Fruit fly (Drosophila melanogaster) whole organism, embryonic: ENCODE data around the gene CG5835.
A peak's percentile ranks its signal among the peaks of the same experiment; 100 is the strongest.

ENCODE experiments used
- BEAF-32 ChIP-seq: fragments of 200-800 bp; sonication (Bioruptor generic); optimal IDR thresholded peaks from 3 replicates; lab custom pipeline; 2017; ENCODE audit warnings: missing biosample characterization, missing genetic modification characterization, mild to moderate bottlenecking, moderate library complexity, missing genetic modification reagents
- CG10431 ChIP-seq: fragments of 200-800 bp; sonication (Bioruptor generic); optimal IDR thresholded peaks from 3 replicates; lab custom pipeline; 2018; ENCODE audit warnings: missing biosample characterization, mild to moderate bottlenecking, missing genetic modification characterization
- CG11398 ChIP-seq: fragments of 200-800 bp; sonication (Bioruptor generic); optimal IDR thresholded peaks from 2 replicates; lab custom pipeline; 2016; ENCODE audit warnings: missing biosample characterization, missing genetic modification characterization
- CG12299 ChIP-seq: fragments of 200-800 bp; sonication (Bioruptor generic); optimal IDR thresholded peaks from 2 replicates; lab custom pipeline; 2018; ENCODE audit warnings: missing biosample characterization, mild to moderate bottlenecking, missing genetic modification characterization
- CG12744 ChIP-seq: fragments of 200-800 bp; sonication (Bioruptor generic); optimal IDR thresholded peaks from 2 replicates; lab custom pipeline; 2016; ENCODE audit warnings: missing biosample characterization, missing genetic modification characterization
- CG13775 ChIP-seq: fragments of 200-800 bp; sonication (Bioruptor generic); optimal IDR thresholded peaks from 3 replicates; lab custom pipeline; 2017; ENCODE audit warnings: missing biosample characterization, mild to moderate bottlenecking, missing genetic modification characterization
- CG17568 ChIP-seq: fragments of 200-800 bp; sonication (Bioruptor generic); optimal IDR thresholded peaks from 2 replicates; lab custom pipeline; 2018; ENCODE audit warnings: missing biosample characterization, mild to moderate bottlenecking, missing genetic modification characterization, moderate library complexity
- CG18011 ChIP-seq: fragments of 200-800 bp; sonication (Bioruptor generic); optimal IDR thresholded peaks from 2 replicates; lab custom pipeline; 2017; ENCODE audit warnings: missing biosample characterization, missing genetic modification characterization, mild to moderate bottlenecking, moderate library complexity, missing genotype
- CG2120 ChIP-seq: fragments of 200-800 bp; sonication (Bioruptor generic); optimal IDR thresholded peaks from 3 replicates; lab custom pipeline; 2016; ENCODE audit warnings: missing biosample characterization, missing genetic modification characterization
- CG2889 ChIP-seq: fragments of 200-800 bp; sonication (Bioruptor generic); IDR thresholded peaks from 3 replicates; pipeline ENCODE4 v1.3.6; 2022; ENCODE audit warnings: missing biosample characterization, missing genetic modification characterization
- CG31224 ChIP-seq: fragments of 200-800 bp; sonication (Bioruptor generic); IDR thresholded peaks from 2 replicates; pipeline ENCODE4 v1.3.6; 2022; ENCODE audit warnings: missing biosample characterization, missing genetic modification characterization
- CG3281 ChIP-seq: fragments of 200-800 bp; sonication (Bioruptor generic); optimal IDR thresholded peaks from 3 replicates; lab custom pipeline; 2017; ENCODE audit warnings: missing biosample characterization, mild to moderate bottlenecking, missing genetic modification characterization
- CG33557 ChIP-seq: fragments of 200-800 bp; sonication (Bioruptor generic); optimal IDR thresholded peaks from 2 replicates; lab custom pipeline; 2019; ENCODE audit warnings: missing biosample characterization, mild to moderate bottlenecking, missing genetic modification characterization, moderate library complexity
- CG7786 ChIP-seq: fragments of 200-800 bp; sonication (Bioruptor generic); optimal IDR thresholded peaks from 2 replicates; lab custom pipeline; 2016; ENCODE audit warnings: missing biosample characterization, missing genetic modification characterization
- CG8281 ChIP-seq: fragments of 200-800 bp; sonication (Bioruptor generic); optimal IDR thresholded peaks from 2 replicates; lab custom pipeline; 2018; ENCODE audit warnings: missing biosample characterization, mild to moderate bottlenecking, missing genetic modification characterization, moderate library complexity
- CG8765 ChIP-seq: fragments of 200-800 bp; sonication (Bioruptor generic); IDR thresholded peaks from 2 replicates; pipeline ENCODE4 v1.3.6; 2022; ENCODE audit warnings: missing biosample characterization, missing genetic modification characterization
- CG9437 ChIP-seq: fragments of 200-800 bp; sonication (Bioruptor generic); optimal IDR thresholded peaks from 2 replicates; lab custom pipeline; 2018; ENCODE audit warnings: missing biosample characterization, mild to moderate bottlenecking, missing genetic modification characterization
- CHES-1-like ChIP-seq: fragments of 200-800 bp; sonication (Bioruptor generic); optimal IDR thresholded peaks from 2 replicates; lab custom pipeline; 2016; ENCODE audit warnings: missing biosample characterization, missing genetic modification characterization
- Dip2 ChIP-seq: fragments of 200-800 bp; sonication (Bioruptor generic); IDR thresholded peaks from 2 replicates; pipeline ENCODE4 v1.3.6; 2022; ENCODE audit warnings: missing biosample characterization, missing genetic modification characterization
- Dll ChIP-seq: fragments of 200-800 bp; sonication (Bioruptor generic); IDR thresholded peaks from 4 replicates; pipeline ENCODE4 v1.3.6; 2022; ENCODE audit warnings: missing biosample characterization, missing genetic modification characterization; ENCODE audit not compliant: partially characterized antibody
- Drgx ChIP-seq: fragments of 200-800 bp; sonication (Bioruptor generic); IDR thresholded peaks from 2 replicates; pipeline ENCODE4 v1.3.6; 2022; ENCODE audit warnings: missing biosample characterization, missing genetic modification characterization
- ERR ChIP-seq: fragments of 200-800 bp; sonication (Bioruptor generic); optimal IDR thresholded peaks from 2 replicates; lab custom pipeline; 2016; ENCODE audit warnings: missing biosample characterization, missing genetic modification characterization
- H2.0 ChIP-seq: fragments of 200-800 bp; sonication (Bioruptor generic); IDR thresholded peaks from 2 replicates; pipeline ENCODE4 v1.3.6; 2022; ENCODE audit warnings: missing biosample characterization, missing genetic modification characterization
- HLHmδ ChIP-seq: fragments of 200-800 bp; sonication (Bioruptor generic); optimal IDR thresholded peaks from 2 replicates; lab custom pipeline; 2018; ENCODE audit warnings: missing biosample characterization, mild to moderate bottlenecking, missing genetic modification characterization, moderate library complexity
- Meics ChIP-seq: fragments of 200-800 bp; sonication (Bioruptor generic); optimal IDR thresholded peaks from 2 replicates; lab custom pipeline; 2017; ENCODE audit warnings: missing biosample characterization, mild to moderate bottlenecking, missing genetic modification characterization
- Neu2 ChIP-seq: fragments of 200-800 bp; sonication (Bioruptor generic); optimal IDR thresholded peaks from 3 replicates; lab custom pipeline; 2016; ENCODE audit warnings: missing biosample characterization, missing genetic modification characterization, borderline replicate concordance
- Nf-YB ChIP-seq: fragments of 200-800 bp; sonication (Bioruptor generic); optimal IDR thresholded peaks from 3 replicates; lab custom pipeline; 2019; ENCODE audit warnings: missing biosample characterization, mild to moderate bottlenecking, missing genetic modification characterization, moderate library complexity
- Ravus ChIP-seq: fragments of 200-800 bp; sonication (Bioruptor generic); IDR thresholded peaks from 2 replicates; pipeline ENCODE4 v1.3.6; 2022; ENCODE audit warnings: missing biosample characterization, missing genetic modification characterization
- Rx ChIP-seq: fragments of 200-800 bp; sonication (Bioruptor generic); IDR thresholded peaks from 2 replicates; pipeline ENCODE4 v1.3.6; 2022; ENCODE audit warnings: missing biosample characterization, missing genetic modification characterization
- Xbp1 ChIP-seq: fragments of 200-800 bp; sonication (Bioruptor generic); optimal IDR thresholded peaks from 3 replicates; lab custom pipeline; 2016; ENCODE audit warnings: missing biosample characterization, mild to moderate bottlenecking, missing genetic modification characterization
- ap ChIP-seq: fragments of 200-800 bp; sonication (Bioruptor generic); IDR thresholded peaks from 2 replicates; pipeline ENCODE4 v1.3.6; 2022; ENCODE audit warnings: missing biosample characterization, missing genetic modification characterization
- ash1 ChIP-seq: fragments of 200-800 bp; sonication (Bioruptor generic); optimal IDR thresholded peaks from 2 replicates; lab custom pipeline; 2018; ENCODE audit warnings: missing biosample characterization, mild to moderate bottlenecking, missing genetic modification characterization
- bab2 ChIP-seq: fragments of 200-800 bp; sonication (Bioruptor generic); optimal IDR thresholded peaks from 2 replicates; lab custom pipeline; 2016; ENCODE audit warnings: missing biosample characterization, missing genetic modification characterization
- bsh ChIP-seq, 2 experiments: fragments of 200-800 bp; sonication (Bioruptor generic); optimal IDR thresholded peaks; 2 replicates each; lab custom pipeline; 2017 to 2018; ENCODE audit warnings: mild to moderate bottlenecking in 2 of 2, missing biosample characterization in 2 of 2, missing genetic modification characterization in 2 of 2, moderate library complexity in 1 of 2
- ems ChIP-seq: fragments of 200-800 bp; sonication (Bioruptor generic); optimal IDR thresholded peaks from 3 replicates; lab custom pipeline; 2016; ENCODE audit warnings: missing biosample characterization, missing genetic modification characterization
- exex ChIP-seq: fragments of 200-800 bp; sonication (Bioruptor generic); optimal IDR thresholded peaks from 4 replicates; lab custom pipeline; 2018; ENCODE audit warnings: missing biosample characterization, mild to moderate bottlenecking, missing genetic modification characterization, moderate library complexity
- grau ChIP-seq: fragments of 200-800 bp; optimal IDR thresholded peaks from 3 replicates; lab custom pipeline; 2019; ENCODE audit warnings: missing biosample characterization, mild to moderate bottlenecking, missing genetic modification characterization, moderate library complexity
- ind ChIP-seq: fragments of 200-800 bp; sonication (Bioruptor generic); optimal IDR thresholded peaks from 3 replicates; lab custom pipeline; 2016; ENCODE audit warnings: missing biosample characterization, missing genetic modification characterization
- lab ChIP-seq: fragments of 200-800 bp; sonication (Bioruptor generic); optimal IDR thresholded peaks from 3 replicates; lab custom pipeline; 2017; ENCODE audit warnings: missing biosample characterization, missing genetic modification characterization, mild to moderate bottlenecking, moderate library complexity, missing genetic modification reagents
- lov ChIP-seq, 2 experiments: fragments of 200-800 bp in 1 of 2; fragments of >200 bp in 1 of 2; sonication (Bioruptor generic) in 1 of 2; IDR thresholded peaks in 1 of 2; optimal IDR thresholded peaks in 1 of 2; 2 replicates in 1 of 2; 3 replicates in 1 of 2; pipeline versions ENCODE4 v1.3.6 to Lab custom; 2017 to 2022; ENCODE audit warnings: missing biosample characterization in 1 of 2, missing genetic modification characterization in 1 of 2
- mld ChIP-seq: fragments of 200-800 bp; sonication (Bioruptor generic); IDR thresholded peaks from 3 replicates; pipeline ENCODE4 v1.3.6; 2022; ENCODE audit warnings: missing biosample characterization, missing genetic modification characterization; ENCODE audit not compliant: partially characterized antibody
- pfk ChIP-seq: fragments of 200-800 bp; sonication (Bioruptor generic); optimal IDR thresholded peaks from 2 replicates; lab custom pipeline; 2018; ENCODE audit warnings: missing biosample characterization, mild to moderate bottlenecking, missing genetic modification characterization, moderate library complexity
- ranshi ChIP-seq: fragments of 200-800 bp; sonication (Bioruptor generic); IDR thresholded peaks from 2 replicates; pipeline ENCODE4 v1.3.6; 2022; ENCODE audit warnings: missing biosample characterization, missing genetic modification characterization
- ro ChIP-seq: fragments of 200-800 bp; sonication (Bioruptor generic); IDR thresholded peaks from 2 replicates; pipeline ENCODE4 v1.3.6; 2022; ENCODE audit warnings: missing biosample characterization, missing genetic modification characterization
- sna ChIP-seq: fragments of 200-800 bp; sonication (Bioruptor generic); IDR thresholded peaks from 2 replicates; pipeline ENCODE4 v1.3.6; 2022; ENCODE audit warnings: missing biosample characterization, missing genetic modification characterization; ENCODE audit not compliant: partially characterized antibody
- stwl ChIP-seq: fragments of 200-800 bp; sonication (Bioruptor generic); optimal IDR thresholded peaks from 3 replicates; lab custom pipeline; 2018; ENCODE audit warnings: missing biosample characterization, mild to moderate bottlenecking, missing genetic modification characterization, moderate library complexity
- sug ChIP-seq: fragments of 200-800 bp; optimal IDR thresholded peaks from 2 replicates; lab custom pipeline; 2019; ENCODE audit warnings: missing biosample characterization, mild to moderate bottlenecking, missing genetic modification characterization, moderate library complexity
- ttk ChIP-seq: fragments of 200-800 bp; sonication (Bioruptor generic); IDR thresholded peaks from 2 replicates; pipeline ENCODE4 v2.1.2; 2022; ENCODE audit warnings: missing biosample characterization, missing genetic modification characterization
- twi ChIP-seq: fragments of 200-800 bp; optimal IDR thresholded peaks from 2 replicates; lab custom pipeline; 2019; ENCODE audit warnings: missing biosample characterization, mild to moderate bottlenecking, missing genetic modification characterization, moderate library complexity

The CG5835 gene

dm6 chr3R:19162135-19162616, 8.7 kb upstream of the CG5835 start, which contains the start of the genes CG42359 and Nsun5 (continued):
- TF ChIP-seq CG10431 (peak; percentile 30), pfk (peak; percentile 26), CG7786 (GFP tag; lab: Kevin White, UChicago) (peak; percentile 89), stwl (tag; lab: Kevin White, UChicago) (peak; percentile 92), Xbp1 (GFP tag; lab: Kevin White, UChicago) (peak; percentile 94), CG8281 (tag; lab: Kevin White, UChicago) (peak; percentile 47), Dll (GFP tag; lab: Robert Waterston, UW) (peak; percentile 97), CG2889 (GFP tag; lab: Robert Waterston, UW) (peak; percentile 77), ems (GFP tag; lab: Kevin White, UChicago) (peak; percentile 94), CG31224 (GFP tag; lab: Robert Waterston, UW) (peak; percentile 71), lab (GFP tag; lab: Kevin White, UChicago) (peak; percentile 93), Rx (GFP tag; lab: Robert Waterston, UW) (peak; percentile 84), lov (optimal IDR thresholded peaks at IDR 0.05; lab: Kevin White, UChicago) (no peak), lov (GFP tag; IDR thresholded peaks at IDR 0.05; lab: Robert Waterston, UW) (peak; percentile 85; the same call in 2 of the 3 replicates), CG17568 (GFP tag; lab: Kevin White, UChicago) (peak; percentile 76), ranshi (GFP tag; lab: Robert Waterston, UW) (peak; percentile 87), Nf-YB (GFP tag; lab: Kevin White, UChicago) (peak; percentile 70), sna (GFP tag; lab: Robert Waterston, UW) (peak; percentile 96), sug (peak; percentile 90), CG8765 (peak; percentile 81), CG18011 (GFP tag; lab: Kevin White, UChicago) (peak; percentile 81), CG3281 (peak; percentile 84), CG2120 (GFP tag; lab: Kevin White, UChicago) (peak; percentile 95), ash1 (GFP tag; lab: Kevin White, UChicago) (peak; percentile 57), ttk (GFP tag; lab: Robert Waterston, UW) (peak; percentile 89), Ravus (peak; percentile 48; the same call in 1 of the 2 replicates), Dip2 (no peak), ind (GFP tag; lab: Kevin White, UChicago) (peak; percentile 92), bsh (GFP tag; optimal IDR thresholded peaks at IDR 0.05; lab: Kevin White, UChicago) (peak in 1 of 2 experiments; percentile 90), Meics (GFP tag; lab: Kevin White, UChicago) (peak; percentile 83), CG9437 (GFP tag; lab: Kevin White, UChicago) (peak; percentile 55), grau (tag; lab: Kevin White, UChicago) (peak; percentile 86), Drgx (GFP tag; lab: Robert Waterston, UW) (peak; percentile 76), ro (peak; percentile 54; the same call in 1 of the 2 replicates), mld (GFP tag; lab: Robert Waterston, UW) (peak; percentile 75; the same call in 2 of the 3 replicates), CG11398 (peak; percentile 86), CG12299 (peak; percentile 79), CG33557 (peak; percentile 68), HLHmδ (GFP tag; lab: Kevin White, UChicago) (peak; percentile 5), CG13775 (GFP tag; lab: Kevin White, UChicago) (peak; percentile 88), bab2 (GFP tag; lab: Kevin White, UChicago) (peak; percentile 92), twi (tag; lab: Kevin White, UChicago) (peak; percentile 79), Neu2 (GFP tag; lab: Kevin White, UChicago) (peak; percentile 70), ap (GFP tag; lab: Robert Waterston, UW) (peak; percentile 79), H2.0 (GFP tag; lab: Robert Waterston, UW) (peak; percentile 88), exex (tag; lab: Kevin White, UChicago) (peak; percentile 73), CG12744 (GFP tag; lab: Kevin White, UChicago) (peak; percentile 86), BEAF-32 (GFP tag; lab: Kevin White, UChicago) (peak; percentile 95), CHES-1-like (peak; percentile 94), ERR (GFP tag; lab: Kevin White, UChicago) (peak; percentile 89)
